Fruit fly (Drosophila melanogaster): ENCODE measurements around the gene Gprk2.

dm6 chr3R:31405277-31406207 is 497 bp downstream of the Gprk2 start, which contains the start of gene PNPase:
- TF ChIP-seq OdsH (GFP tag; optimal IDR thresholded peaks at IDR 0.05) (no peak), dsx (GFP tag; optimal IDR thresholded peaks at IDR 0.05; ENCODE audit: poor library complexity, severe bottlenecking) (no peak), CG3919 (GFP tag; optimal IDR thresholded peaks at IDR 0.05) (no peak), CG7368 (GFP tag; optimal IDR thresholded peaks at IDR 0.05) (no peak), Gug (GFP tag; IDR thresholded peaks at IDR 0.05) (no peak), Eip78C (GFP tag) (peak; percentile 35), CG8119 (GFP tag; IDR thresholded peaks at IDR 0.05) (peak; percentile 65; the same call in 2 of the 3 replicates), Sox15 (GFP tag; optimal IDR thresholded peaks at IDR 0.05) (no peak), esn (GFP tag; optimal IDR thresholded peaks at IDR 0.05) (no peak)

All from whole organism, prepupa.